Worm (Caenorhabditis elegans) whole organism, mixed stage, embryonic: ENCODE data around the gene W03D2.9.

Experiments used
- M03D4.4 ChIP-seq: sonication (generic microtip); optimal IDR thresholded peaks from 2 replicates; lab custom pipeline; 2017; ENCODE audit warnings: mild to moderate bottlenecking, missing genetic modification characterization, missing compliant biosample characterization
- bed-3 ChIP-seq: fragments of 200-800 bp; sonication (Bioruptor generic); optimal IDR thresholded peaks from 3 replicates; lab custom pipeline; 2018; ENCODE audit warnings: mild to moderate bottlenecking, missing genetic modification characterization, moderate library complexity, missing compliant biosample characterization
- ceh-43 ChIP-seq: fragments of 200-800 bp; sonication (Bioruptor generic); optimal IDR thresholded peaks from 2 replicates; lab custom pipeline; 2018; ENCODE audit warnings: mild to moderate bottlenecking, missing genetic modification characterization, moderate library complexity, missing compliant biosample characterization
- ceh-83 ChIP-seq: fragments of 200-800 bp; sonication (Bioruptor generic); optimal IDR thresholded peaks from 2 replicates; lab custom pipeline; 2018; ENCODE audit warnings: mild to moderate bottlenecking, missing genetic modification characterization, missing compliant biosample characterization
- ces-1 ChIP-seq: fragments of 150-350 bp; optimal IDR thresholded peaks from 2 replicates; lab custom pipeline; 2014; ENCODE audit warnings: missing biosample characterization, missing genetic modification reagents, missing genetic modification characterization
- cnd-1 ChIP-seq: fragments of 200-800 bp; sonication (Bioruptor generic); optimal IDR thresholded peaks from 2 replicates; lab custom pipeline; 2018; ENCODE audit warnings: mild to moderate bottlenecking, missing genetic modification characterization, missing compliant biosample characterization
- drap-1 ChIP-seq: fragments of 200-800 bp; sonication (Bioruptor generic); optimal IDR thresholded peaks from 3 replicates; lab custom pipeline; 2018; ENCODE audit warnings: mild to moderate bottlenecking, missing genetic modification characterization, missing compliant biosample characterization
- elt-3 ChIP-seq: fragments of 150-350 bp; optimal IDR thresholded peaks from 2 replicates; lab custom pipeline; 2014; ENCODE audit warnings: missing biosample characterization, missing genetic modification characterization
- hlh-1 ChIP-seq: fragments of 150-350 bp; optimal IDR thresholded peaks from 2 replicates; lab custom pipeline; 2014; ENCODE audit warnings: missing biosample characterization, missing genetic modification reagents, missing genetic modification characterization
- lin-13 ChIP-seq: fragments of 150-350 bp; optimal IDR thresholded peaks from 2 replicates; lab custom pipeline; 2014; ENCODE audit warnings: missing biosample characterization, missing genetic modification characterization
- lin-32 ChIP-seq: fragments of 200-800 bp; sonication (Bioruptor generic); optimal IDR thresholded peaks from 2 replicates; lab custom pipeline; 2018; ENCODE audit warnings: mild to moderate bottlenecking, missing genetic modification characterization, missing compliant biosample characterization
- mab-5 ChIP-seq: fragments of 150-350 bp; optimal IDR thresholded peaks from 2 replicates; lab custom pipeline; 2014; ENCODE audit warnings: missing biosample characterization, missing genetic modification characterization
- mep-1 ChIP-seq: fragments of 150-350 bp; optimal IDR thresholded peaks from 2 replicates; lab custom pipeline; 2017; ENCODE audit warnings: missing biosample characterization, missing genetic modification reagents, missing genetic modification characterization, inconsistent platforms
- nhr-12 ChIP-seq: fragments of 150-350 bp; optimal IDR thresholded peaks from 2 replicates; lab custom pipeline; 2014; ENCODE audit warnings: missing biosample characterization, missing genetic modification characterization
- nhr-2 ChIP-seq: fragments of 150-350 bp; optimal IDR thresholded peaks from 2 replicates; lab custom pipeline; 2014; ENCODE audit warnings: missing biosample characterization, missing genetic modification characterization
- nhr-237 ChIP-seq: fragments of 150-350 bp; optimal IDR thresholded peaks from 2 replicates; lab custom pipeline; 2014; ENCODE audit warnings: missing biosample characterization, missing genetic modification characterization
- nhr-28 ChIP-seq: fragments of 150-350 bp; optimal IDR thresholded peaks from 2 replicates; lab custom pipeline; 2014; ENCODE audit warnings: missing biosample characterization, missing genetic modification characterization
- nhr-76 ChIP-seq: sonication (generic microtip); optimal IDR thresholded peaks from 2 replicates; lab custom pipeline; 2017; ENCODE audit warnings: missing biosample characterization, missing genetic modification characterization
- pha-4 ChIP-seq: fragments of 150-350 bp; optimal IDR thresholded peaks from 2 replicates; lab custom pipeline; 2018; ENCODE audit warnings: missing biosample characterization, missing genetic modification reagents, missing genetic modification characterization
- sem-2 ChIP-seq: fragments of 200-800 bp; sonication (Bioruptor generic); optimal IDR thresholded peaks from 2 replicates; lab custom pipeline; 2018; ENCODE audit warnings: mild to moderate bottlenecking, missing genetic modification characterization, missing compliant biosample characterization
- snpc-4 ChIP-seq: fragments of 150-350 bp; optimal IDR thresholded peaks from 2 replicates; lab custom pipeline; 2014; ENCODE audit warnings: missing biosample characterization, missing genetic modification characterization
- tbx-8 ChIP-seq: fragments of 200-800 bp; sonication (Bioruptor generic); optimal IDR thresholded peaks from 2 replicates; lab custom pipeline; 2018; ENCODE audit warnings: mild to moderate bottlenecking, missing genetic modification characterization, moderate library complexity, missing compliant biosample characterization
- unc-120 ChIP-seq: sonication (generic microtip); optimal IDR thresholded peaks from 2 replicates; lab custom pipeline; 2017; ENCODE audit warnings: missing genetic modification characterization, missing compliant biosample characterization; ENCODE audit not compliant: poor library complexity, severe bottlenecking
- unc-62 ChIP-seq: fragments of 150-350 bp; optimal IDR thresholded peaks from 2 replicates; lab custom pipeline; 2014; ENCODE audit warnings: missing biosample characterization, missing genetic modification reagents, missing genetic modification characterization
- zip-8 ChIP-seq: fragments of 150-350 bp; optimal IDR thresholded peaks from 2 replicates; lab custom pipeline; 2014; ENCODE audit warnings: missing biosample characterization, missing genetic modification characterization

Gene W03D2.9

ce11 chrIV:4030917-4031599 lies 43.5 kb downstream of the W03D2.9 start:
- TF ChIP-seq bed-3 (GFP tag; lab: Kevin White, UChicago) (no peak), ces-1 (GFP tag; lab: Kevin White, UChicago) (no peak), elt-3 (tag; lab: Kevin White, UChicago) (no peak), tbx-8 (no peak), nhr-28 (tag; lab: Kevin White, UChicago) (no peak), nhr-76 (tag; lab: Kevin White, UChicago) (no peak), mab-5 (tag; lab: Kevin White, UChicago) (no peak), unc-120 (tag; lab: Kevin White, UChicago) (no peak), ceh-43 (GFP tag; lab: Kevin White, UChicago) (no peak), lin-13 (no peak), hlh-1 (tag; lab: Kevin White, UChicago) (no peak), sem-2 (GFP tag; lab: Kevin White, UChicago) (no peak), cnd-1 (tag; lab: Kevin White, UChicago) (no peak), snpc-4 (no peak)

ce11 chrIV:4029288-4029687 lies 45.2 kb downstream of the W03D2.9 start:
- TF ChIP-seq ceh-83: no peak
- no peak for TF ChIP-seq nhr-76 (tag; lab: Kevin White, UChicago)
- TF ChIP-seq nhr-12 (tag; lab: Kevin White, UChicago): no peak
- TF ChIP-seq hlh-1 (tag; lab: Kevin White, UChicago): no peak
- no peak for TF ChIP-seq tbx-8
- no peak for TF ChIP-seq pha-4 (tag; lab: Kevin White, UChicago)
- TF ChIP-seq lin-32: no peak
- no peak for TF ChIP-seq zip-8 (tag; lab: Kevin White, UChicago)

- TF ChIP-seq nhr-2 (tag; lab: Kevin White, UChicago) (no peak), M03D4.4 (tag; lab: Kevin White, UChicago) (no peak), unc-120 (tag; lab: Kevin White, UChicago) (peak; percentile 89), pha-4 (tag; lab: Kevin White, UChicago) (peak; percentile 1), drap-1 (peak; percentile 10), nhr-28 (tag; lab: Kevin White, UChicago) (no peak), unc-62 (GFP tag; lab: Kevin White, UChicago) (peak; percentile 55), hlh-1 (tag; lab: Kevin White, UChicago) (peak; percentile 21)
Measured at ce11 chrIV:4028177-4028576, 46.3 kb downstream of the W03D2.9 start.

- TF ChIP-seq ces-1 (GFP tag; lab: Kevin White, UChicago): no peak
- TF ChIP-seq hlh-1 (tag; lab: Kevin White, UChicago): peak; percentile 14
- peak; percentile 39 for TF ChIP-seq unc-120 (tag; lab: Kevin White, UChicago)
Measured at ce11 chrIV:4027106-4027888, 47.2 kb downstream of the W03D2.9 start.

- TF ChIP-seq hlh-1 (tag; lab: Kevin White, UChicago) (peak; percentile 12), snpc-4 (no peak)
Measured at ce11 chrIV:4025923-4026322, 48.6 kb downstream of the W03D2.9 start.

ce11 chrIV:4024159-4025004 lies 50.1 kb downstream of the W03D2.9 start:
- peak; percentile 8 for TF ChIP-seq hlh-1 (tag; lab: Kevin White, UChicago)
- peak; percentile 34 for TF ChIP-seq pha-4 (tag; lab: Kevin White, UChicago)
- TF ChIP-seq zip-8 (tag; lab: Kevin White, UChicago): peak; percentile 55
- peak; percentile 33 for TF ChIP-seq nhr-237 (tag; lab: Kevin White, UChicago)
- no peak for TF ChIP-seq mep-1 (tag; lab: Kevin White, UChicago)
- TF ChIP-seq, all 35 proteins: peak for 4
